Fruit fly (Drosophila melanogaster): ENCODE measurements around the gene CG11373.

DNA sequence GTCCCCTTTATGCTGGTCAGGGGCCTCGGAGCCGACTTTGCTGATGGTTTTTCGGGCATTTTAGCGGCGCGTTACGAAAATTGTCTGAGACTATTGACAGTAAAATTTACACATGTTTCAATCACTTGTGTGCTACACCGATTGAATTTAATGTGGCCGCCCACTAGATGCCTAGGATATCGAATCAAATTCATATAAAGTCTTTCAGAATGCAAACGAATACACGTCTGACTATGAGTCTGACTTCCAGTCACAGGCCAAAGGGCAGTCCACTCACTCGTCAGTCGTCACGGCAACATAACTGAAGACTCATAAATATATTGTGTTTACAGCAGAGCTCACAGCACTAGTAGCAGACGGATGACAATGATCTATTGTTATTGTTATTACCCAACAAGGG lies at the start of gene CG11373:
- TF ChIP-seq CG8478 (optimal IDR thresholded peaks at IDR 0.05): no peak
- TF ChIP-seq Dll (optimal IDR thresholded peaks at IDR 0.05): no peak
- TF ChIP-seq EcR (GFP tag; optimal IDR thresholded peaks at IDR 0.05): no peak
- TF ChIP-seq psq (optimal IDR thresholded peaks at IDR 0.05): no peak
- no peak for TF ChIP-seq pan (optimal IDR thresholded peaks at IDR 0.05)
- TF ChIP-seq usp (GFP tag; optimal IDR thresholded peaks at IDR 0.05): no peak

All from whole organism.